Fruit fly (Drosophila melanogaster) Kc167 (cell line): Measurements from ENCODE around the gene CG15922.

Experiments used
- Myc ChIP-seq: fragments of >200 bp; optimal IDR thresholded peaks from 2 replicates; lab custom pipeline; 2017; ENCODE audit warnings: missing external identifiers
- Sin3A ChIP-seq: fragments of >200 bp; optimal IDR thresholded peaks from 2 replicates; lab custom pipeline; 2018; ENCODE audit warnings: missing external identifiers
- h ChIP-seq: fragments of >200 bp; optimal IDR thresholded peaks from 3 replicates; lab custom pipeline; 2018; ENCODE audit warnings: missing external identifiers
- insv ChIP-seq: fragments of >200 bp; optimal IDR thresholded peaks from 3 replicates; lab custom pipeline; 2018; ENCODE audit warnings: missing external identifiers

- TF ChIP-seq Sin3A (lab: Kevin White, UChicago) (no peak), Myc (lab: Kevin White, UChicago) (no peak), insv (lab: Kevin White, UChicago) (no peak), h (lab: Kevin White, UChicago) (no peak)
Measured at dm6 chr3R:20550632-20551486, 9.2 kb downstream of the CG15922 start.
